Fruit fly (Drosophila melanogaster) whole organism, wandering third instar larva: ENCODE measurements around the gene CG32425.

ENCODE experiments used
- Abd-B ChIP-seq: fragments of >200 bp; optimal IDR thresholded peaks from 2 replicates; lab custom pipeline; 2017; ENCODE audit warnings: missing biosample characterization, missing genetic modification characterization
- CrebA ChIP-seq: fragments of 200-800 bp; sonication (Bioruptor generic); optimal IDR thresholded peaks from 2 replicates; lab custom pipeline; 2016; ENCODE audit warnings: missing biosample characterization, mild to moderate bottlenecking, missing genetic modification characterization, borderline replicate concordance
- Dfd ChIP-seq: fragments of >200 bp; optimal IDR thresholded peaks from 2 replicates; lab custom pipeline; 2017; ENCODE audit warnings: missing biosample characterization, missing genetic modification characterization
- GATAd ChIP-seq: sonication (Bioruptor generic); optimal IDR thresholded peaks from 2 replicates; lab custom pipeline; 2016; ENCODE audit warnings: missing biosample characterization, missing genetic modification characterization
- Hnf4 ChIP-seq: fragments of 200-800 bp; sonication (Bioruptor generic); optimal IDR thresholded peaks from 2 replicates; lab custom pipeline; 2016; ENCODE audit warnings: missing biosample characterization, mild to moderate bottlenecking, missing genetic modification characterization
- Hr83 ChIP-seq: fragments of 200-300 bp; sonication (Bioruptor generic); optimal IDR thresholded peaks from 2 replicates; lab custom pipeline; 2016; ENCODE audit warnings: missing biosample characterization, mild to moderate bottlenecking, missing genetic modification characterization, moderate library complexity; ENCODE audit not compliant: poor library complexity, severe bottlenecking
- Jra ChIP-seq: sonication (Bioruptor generic); optimal IDR thresholded peaks from 2 replicates; lab custom pipeline; 2016; ENCODE audit warnings: missing biosample characterization, missing genetic modification characterization
- dmrt93B ChIP-seq: fragments of 200-800 bp; sonication (Bioruptor generic); optimal IDR thresholded peaks from 2 replicates; lab custom pipeline; 2018; ENCODE audit warnings: missing biosample characterization, mild to moderate bottlenecking, missing genetic modification characterization
- fru ChIP-seq: fragments of 200-800 bp; sonication (Bioruptor generic); optimal IDR thresholded peaks from 3 replicates; lab custom pipeline; 2016; ENCODE audit warnings: missing biosample characterization, mild to moderate bottlenecking, missing genetic modification characterization
- h ChIP-seq: fragments of 200-800 bp; sonication (Bioruptor generic); optimal IDR thresholded peaks from 3 replicates; lab custom pipeline; 2016; ENCODE audit warnings: missing biosample characterization, mild to moderate bottlenecking, missing genetic modification characterization
- psq ChIP-seq: fragments of 200-800 bp; sonication (Bioruptor generic); optimal IDR thresholded peaks from 3 replicates; lab custom pipeline; 2017; ENCODE audit warnings: missing biosample characterization, mild to moderate bottlenecking, missing genetic modification characterization, moderate library complexity
- rgr ChIP-seq: fragments of 200-800 bp; sonication (Bioruptor generic); optimal IDR thresholded peaks from 3 replicates; lab custom pipeline; 2016; ENCODE audit warnings: missing biosample characterization, mild to moderate bottlenecking, missing genetic modification characterization
- usp ChIP-seq: fragments of >200 bp; optimal IDR thresholded peaks from 2 replicates; lab custom pipeline; 2017; ENCODE audit warnings: missing biosample characterization, missing genetic modification characterization

DNA sequence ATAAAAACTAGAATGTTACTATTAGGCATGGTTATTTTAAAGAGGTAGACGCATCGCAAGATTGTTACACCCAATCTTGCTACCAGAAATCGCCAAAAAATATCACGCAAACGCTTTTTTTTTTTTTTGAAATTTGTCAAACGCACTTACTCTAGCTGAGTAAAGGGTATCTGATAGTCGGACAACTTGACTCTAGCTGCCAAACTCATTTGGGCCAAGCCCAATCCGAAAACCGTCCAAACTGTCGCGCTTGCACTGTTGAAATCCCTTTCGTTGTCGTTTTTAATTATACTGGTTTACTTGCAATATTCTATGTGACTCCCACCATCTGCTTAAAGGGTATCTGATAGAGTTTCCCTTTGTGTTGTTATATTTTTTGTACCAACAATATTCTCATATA lies 6.1 kb downstream of the CG32425 start:
- TF ChIP-seq GATAd (GFP tag; lab: Kevin White, UChicago) (no peak), CrebA (GFP tag; lab: Kevin White, UChicago) (no peak), Abd-B (GFP tag; lab: Kevin White, UChicago) (no peak), Hr83 (GFP tag; lab: Kevin White, UChicago) (no peak), psq (GFP tag; lab: Kevin White, UChicago) (no peak), h (GFP tag; lab: Kevin White, UChicago) (no peak), usp (GFP tag; lab: Kevin White, UChicago) (no peak), Jra (GFP tag; lab: Kevin White, UChicago) (no peak), rgr (GFP tag; lab: Kevin White, UChicago) (no peak), fru (no peak), Dfd (GFP tag; lab: Kevin White, UChicago) (no peak), Hnf4 (GFP tag; lab: Kevin White, UChicago) (no peak), dmrt93B (no peak)
